Fruit fly (Drosophila melanogaster): Measurements from ENCODE around the gene Vha68-3.

Vha68-3 gene

dm6 chr2L:13018992-13019484, 40.5 kb downstream of the Vha68-3 start, which contains the start of gene Ube4B:
TSS of gene Ube4B (minus strand) at chr2L:13019434.
- no peak for TF ChIP-seq noc (tag; optimal IDR thresholded peaks at IDR 0.05)

DNA sequence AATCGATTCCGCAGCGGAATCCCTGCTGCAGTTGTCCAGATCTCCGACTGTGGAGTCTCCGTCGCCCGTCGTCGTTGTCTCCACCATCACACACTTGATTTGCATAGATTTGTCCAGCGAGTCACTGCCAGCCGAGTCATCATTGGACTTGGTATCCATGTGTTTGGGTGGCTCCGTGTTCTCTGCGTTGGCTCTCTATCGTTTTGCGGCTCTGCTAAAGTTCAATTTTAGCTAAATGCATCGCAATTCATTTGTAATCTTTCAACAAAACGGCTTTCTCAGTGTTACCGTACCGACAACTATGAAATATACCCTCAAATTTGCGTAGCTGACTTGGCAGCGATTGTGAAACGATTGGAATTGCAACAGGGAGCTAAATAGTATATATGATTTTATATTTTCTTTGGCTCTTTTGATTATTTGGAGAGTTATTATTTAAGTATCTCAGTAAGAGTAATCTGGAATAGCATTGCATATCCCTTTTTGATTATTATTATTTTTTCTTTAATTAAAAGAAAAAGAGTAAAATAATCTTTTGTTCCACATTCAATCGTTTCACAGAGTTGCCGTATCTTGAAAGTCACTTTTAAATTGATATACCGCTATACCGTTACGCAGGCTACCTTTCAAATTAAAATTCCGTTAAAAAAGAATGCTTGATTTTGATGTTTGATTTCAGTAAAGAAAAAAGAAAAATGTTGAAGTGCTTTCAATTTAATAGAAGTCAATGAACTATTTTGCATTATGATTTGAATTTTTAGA, 42.6 kb downstream of the Vha68-3 start, which contains the start of gene CG9933:
TSS of gene CG9933 (minus strand) at position 293 of the 762 bp plus-strand sequence.
- no peak for TF ChIP-seq noc (tag; optimal IDR thresholded peaks at IDR 0.05)

dm6 chr2L:13028923-13029322, 50.3 kb downstream of the Vha68-3 start:
- no peak for TF ChIP-seq noc (tag; optimal IDR thresholded peaks at IDR 0.05)

All from whole organism, larva.